Fruit fly (Drosophila melanogaster) whole organism, embryonic: Measurements from ENCODE around the gene Dnai2.
A peak's percentile ranks its signal among the peaks of the same experiment; 100 is the strongest.

Experiments
- Aef1 ChIP-seq: fragments of 200-800 bp; sonication (Bioruptor generic); IDR thresholded peaks from 3 replicates; pipeline ENCODE4 v1.3.6; 2022; ENCODE audit warnings: missing biosample characterization, missing genetic modification characterization
- Bgb ChIP-seq: fragments of 200-800 bp; sonication (Bioruptor generic); IDR thresholded peaks from 2 replicates; pipeline ENCODE4 v1.3.6; 2022; ENCODE audit warnings: missing biosample characterization, missing genetic modification characterization; ENCODE audit not compliant: partially characterized antibody
- CG11695 ChIP-seq: fragments of 200-800 bp; sonication (Bioruptor generic); IDR thresholded peaks from 3 replicates; pipeline ENCODE4 v1.3.6; 2022; ENCODE audit warnings: missing biosample characterization, missing genetic modification characterization
- CG12942 ChIP-seq: fragments of 200-800 bp; sonication (Bioruptor generic); optimal IDR thresholded peaks from 3 replicates; lab custom pipeline; 2016; ENCODE audit warnings: missing biosample characterization, missing genetic modification characterization
- CG14667 ChIP-seq: fragments of 200-800 bp; sonication (Bioruptor generic); IDR thresholded peaks from 2 replicates; pipeline ENCODE4 v1.3.6; 2022; ENCODE audit warnings: missing biosample characterization, missing genetic modification characterization
- CG16813 ChIP-seq: fragments of 200-800 bp; sonication (Bioruptor generic); IDR thresholded peaks from 3 replicates; pipeline ENCODE4 v1.3.6; 2022; ENCODE audit warnings: missing biosample characterization, missing genetic modification characterization; ENCODE audit not compliant: partially characterized antibody
- CG18476 ChIP-seq: fragments of 200-800 bp; sonication (Bioruptor generic); optimal IDR thresholded peaks from 2 replicates; lab custom pipeline; 2016; ENCODE audit warnings: missing biosample characterization, mild to moderate bottlenecking, missing genetic modification characterization
- CG30020 ChIP-seq: fragments of 200-800 bp; optimal IDR thresholded peaks from 2 replicates; lab custom pipeline; 2019; ENCODE audit warnings: missing biosample characterization, mild to moderate bottlenecking, missing genetic modification characterization, moderate library complexity
- CG30431 ChIP-seq: fragments of 200-800 bp; sonication (Bioruptor generic); optimal IDR thresholded peaks from 2 replicates; lab custom pipeline; 2017; ENCODE audit warnings: missing biosample characterization, missing genetic modification characterization
- CG4360 ChIP-seq: fragments of 200-800 bp; sonication (Bioruptor generic); IDR thresholded peaks from 2 replicates; pipeline ENCODE4 v1.3.6; 2022; ENCODE audit warnings: missing biosample characterization, missing genetic modification characterization
- CG43689 ChIP-seq: fragments of 200-800 bp; sonication (Bioruptor generic); IDR thresholded peaks from 2 replicates; pipeline ENCODE4 v1.3.6; 2022; ENCODE audit warnings: missing biosample characterization, missing genetic modification characterization
- CG4404 ChIP-seq: fragments of 200-800 bp; sonication (Bioruptor generic); IDR thresholded peaks from 2 replicates; pipeline ENCODE4 v1.3.6; 2022; ENCODE audit warnings: missing biosample characterization, missing genetic modification characterization
- CG6791 ChIP-seq: fragments of 200-800 bp; sonication (Bioruptor generic); IDR thresholded peaks from 3 replicates; pipeline ENCODE4 v1.3.6; 2022; ENCODE audit warnings: missing biosample characterization, missing genetic modification characterization; ENCODE audit not compliant: partially characterized antibody
- CG7556 ChIP-seq: fragments of 200-800 bp; sonication (Bioruptor generic); optimal IDR thresholded peaks from 2 replicates; lab custom pipeline; 2017; ENCODE audit warnings: missing biosample characterization, mild to moderate bottlenecking, missing genetic modification characterization
- CG7928 ChIP-seq: fragments of 200-800 bp; sonication (Bioruptor generic); optimal IDR thresholded peaks from 2 replicates; lab custom pipeline; 2017; ENCODE audit warnings: missing biosample characterization, mild to moderate bottlenecking, missing genetic modification characterization
- CG9797 ChIP-seq: fragments of 200-800 bp; sonication (Bioruptor generic); optimal IDR thresholded peaks from 3 replicates; lab custom pipeline; 2018; ENCODE audit warnings: missing biosample characterization, mild to moderate bottlenecking, missing genetic modification characterization
- CTCF ChIP-seq: fragments of 200-800 bp; sonication (Bioruptor generic); optimal IDR thresholded peaks from 2 replicates; lab custom pipeline; 2017; ENCODE audit warnings: missing biosample characterization, mild to moderate bottlenecking, missing genetic modification characterization, moderate library complexity
- D ChIP-seq, 2 experiments: fragments of 200-800 bp in 1 of 2; fragments of >200 bp in 1 of 2; sonication (Bioruptor generic) in 1 of 2; optimal IDR thresholded peaks; 2 replicates in 1 of 2; 3 replicates in 1 of 2; lab custom pipeline; 2017; ENCODE audit warnings: mild to moderate bottlenecking in 1 of 2, missing biosample characterization in 1 of 2, missing genetic modification characterization in 1 of 2, missing genetic modification reagents in 1 of 2
- D19A ChIP-seq: fragments of 200-800 bp; optimal IDR thresholded peaks from 3 replicates; lab custom pipeline; 2019; ENCODE audit warnings: missing biosample characterization, mild to moderate bottlenecking, missing genetic modification characterization, moderate library complexity
- D19B ChIP-seq: fragments of 200-800 bp; sonication (Bioruptor generic); optimal IDR thresholded peaks from 2 replicates; lab custom pipeline; 2017; ENCODE audit warnings: missing biosample characterization, mild to moderate bottlenecking, missing genetic modification characterization
- Doc2 ChIP-seq: fragments of 200-800 bp; sonication (Bioruptor generic); IDR thresholded peaks from 2 replicates; pipeline ENCODE4 v1.3.6; 2022; ENCODE audit warnings: missing biosample characterization, missing genetic modification characterization
- Ets65A ChIP-seq: fragments of 200-800 bp; sonication (Bioruptor generic); peaks from one replicate; lab custom pipeline; 2016; ENCODE audit warnings: missing biosample characterization, missing genetic modification characterization
- Gug ChIP-seq: fragments of 200-800 bp; sonication (Bioruptor generic); IDR thresholded peaks from 4 replicates; pipeline ENCODE4 v1.3.6; 2022; ENCODE audit warnings: missing biosample characterization, missing genetic modification characterization
- Hand ChIP-seq: fragments of 200-800 bp; sonication (Bioruptor generic); optimal IDR thresholded peaks from 2 replicates; lab custom pipeline; 2017; ENCODE audit warnings: mild to moderate bottlenecking, missing biosample characterization, missing genetic modification reagents, missing genetic modification characterization
- Jarid2 ChIP-seq: fragments of 200-800 bp; sonication (Bioruptor generic); optimal IDR thresholded peaks from 3 replicates; lab custom pipeline; 2017; ENCODE audit warnings: mild to moderate bottlenecking, missing biosample characterization, missing genetic modification reagents, missing genetic modification characterization
- MTF-1 ChIP-seq: fragments of 200-800 bp; sonication (Bioruptor generic); optimal IDR thresholded peaks from 2 replicates; lab custom pipeline; 2018; ENCODE audit warnings: missing biosample characterization, mild to moderate bottlenecking, missing genetic modification characterization, borderline replicate concordance
- NFAT ChIP-seq: fragments of 200-800 bp; sonication (Bioruptor generic); IDR thresholded peaks from 2 replicates; pipeline ENCODE4 v1.3.6; 2022; ENCODE audit warnings: missing biosample characterization, missing genetic modification characterization
- Oaz ChIP-seq: fragments of 200-800 bp; sonication (Bioruptor generic); IDR thresholded peaks from 2 replicates; pipeline ENCODE4 v1.3.6; 2022; ENCODE audit warnings: missing biosample characterization, missing genetic modification characterization
- Optix ChIP-seq: fragments of 200-800 bp; sonication (Bioruptor generic); IDR thresholded peaks from 3 replicates; pipeline ENCODE4 v1.3.6; 2022; ENCODE audit warnings: missing biosample characterization, missing genetic modification characterization
- Scr ChIP-seq: fragments of 200-800 bp; sonication (Bioruptor generic); IDR thresholded peaks from 2 replicates; pipeline ENCODE4 v1.3.6; 2022; ENCODE audit warnings: missing biosample characterization, missing genetic modification characterization; ENCODE audit not compliant: partially characterized antibody
- Side ChIP-seq: fragments of 200-800 bp; sonication (Bioruptor generic); optimal IDR thresholded peaks from 2 replicates; lab custom pipeline; 2016; ENCODE audit warnings: missing biosample characterization, missing genetic modification characterization
- Sin3A ChIP-seq: fragments of >200 bp; optimal IDR thresholded peaks from 2 replicates; lab custom pipeline; 2018
- chm ChIP-seq: fragments of 200-800 bp; sonication (Bioruptor generic); IDR thresholded peaks from 2 replicates; pipeline ENCODE4 v1.3.6; 2022; ENCODE audit warnings: missing biosample characterization, missing genetic modification characterization
- crol ChIP-seq: fragments of 200-800 bp; sonication (Bioruptor generic); IDR thresholded peaks from 2 replicates; pipeline ENCODE4 v1.3.6; 2022; ENCODE audit warnings: missing biosample characterization, missing genetic modification characterization
- da ChIP-seq: fragments of 200-800 bp; sonication (Bioruptor generic); optimal IDR thresholded peaks from 2 replicates; lab custom pipeline; 2016; ENCODE audit warnings: missing biosample characterization, missing genetic modification characterization
- dan ChIP-seq: fragments of 200-800 bp; sonication (Bioruptor generic); IDR thresholded peaks from 2 replicates; pipeline ENCODE4 v1.3.6; 2022; ENCODE audit warnings: missing biosample characterization, missing genetic modification characterization
- dmrt99B ChIP-seq: fragments of 200-800 bp; sonication (Bioruptor generic); optimal IDR thresholded peaks from 2 replicates; lab custom pipeline; 2018; ENCODE audit warnings: missing biosample characterization, mild to moderate bottlenecking, missing genetic modification characterization, moderate library complexity
- fd3F ChIP-seq: fragments of 200-800 bp; sonication (Bioruptor generic); optimal IDR thresholded peaks from 2 replicates; lab custom pipeline; 2018; ENCODE audit warnings: missing biosample characterization, mild to moderate bottlenecking, missing genetic modification characterization, moderate library complexity
- fru ChIP-seq: fragments of >200 bp; optimal IDR thresholded peaks from 2 replicates; lab custom pipeline; 2017
- ftz-f1 ChIP-seq: fragments of 200-800 bp; sonication (Bioruptor generic); optimal IDR thresholded peaks from 2 replicates; lab custom pipeline; 2016; ENCODE audit warnings: missing biosample characterization, missing genetic modification characterization
- ham ChIP-seq: fragments of 200-800 bp; sonication (Bioruptor generic); IDR thresholded peaks from 2 replicates; pipeline ENCODE4 v1.3.6; 2022; ENCODE audit warnings: missing biosample characterization, missing genetic modification characterization
- hth ChIP-seq: fragments of >200 bp; optimal IDR thresholded peaks from 2 replicates; lab custom pipeline; 2017; ENCODE audit warnings: inconsistent platforms
- jigr1 ChIP-seq: fragments of 200-800 bp; sonication (Bioruptor generic); IDR thresholded peaks from 3 replicates; pipeline ENCODE4 v1.3.6; 2022; ENCODE audit warnings: missing biosample characterization, missing genetic modification characterization
- lola ChIP-seq, 3 experiments: fragments of >200 bp in 2 of 3; fragments of 200-800 bp in 1 of 3; sonication (Bioruptor generic) in 1 of 3; optimal IDR thresholded peaks; 2 replicates each; lab custom pipeline; 2017 to 2019; ENCODE audit warnings: missing biosample characterization in 3 of 3, missing genetic modification characterization in 3 of 3, mild to moderate bottlenecking in 1 of 3, moderate library complexity in 1 of 3
- lov ChIP-seq, 2 experiments: fragments of 200-800 bp in 1 of 2; fragments of >200 bp in 1 of 2; sonication (Bioruptor generic) in 1 of 2; IDR thresholded peaks in 1 of 2; optimal IDR thresholded peaks in 1 of 2; 2 replicates in 1 of 2; 3 replicates in 1 of 2; pipeline versions ENCODE4 v1.3.6 to Lab custom; 2017 to 2022; ENCODE audit warnings: missing biosample characterization in 1 of 2, missing genetic modification characterization in 1 of 2
- repo ChIP-seq: fragments of 200-800 bp; sonication (Bioruptor generic); optimal IDR thresholded peaks from 2 replicates; lab custom pipeline; 2016; ENCODE audit warnings: missing biosample characterization, missing genetic modification characterization
- sc ChIP-seq, 3 experiments: fragments of >200 bp in 2 of 3; fragments of 200-800 bp in 1 of 3; sonication (Bioruptor generic) in 1 of 3; optimal IDR thresholded peaks; 2 replicates in 2 of 3; 3 replicates in 1 of 3; lab custom pipeline; 2017; ENCODE audit warnings: mild to moderate bottlenecking in 1 of 3, missing biosample characterization in 1 of 3, missing genetic modification characterization in 1 of 3, missing genetic modification reagents in 1 of 3
- ssp ChIP-seq: fragments of 200-800 bp; sonication (Bioruptor generic); IDR thresholded peaks from 2 replicates; pipeline ENCODE4 v1.3.6; 2022; ENCODE audit warnings: missing biosample characterization, missing genetic modification characterization
- tap ChIP-seq: fragments of 200-800 bp; optimal IDR thresholded peaks from 3 replicates; lab custom pipeline; 2019; ENCODE audit warnings: missing biosample characterization, mild to moderate bottlenecking, missing genetic modification characterization, moderate library complexity
- wdn ChIP-seq: fragments of 200-800 bp; sonication (Bioruptor generic); IDR thresholded peaks from 2 replicates; pipeline ENCODE4 v1.3.6; 2022; ENCODE audit warnings: missing biosample characterization, missing genetic modification characterization

The Dnai2 gene

DNA sequence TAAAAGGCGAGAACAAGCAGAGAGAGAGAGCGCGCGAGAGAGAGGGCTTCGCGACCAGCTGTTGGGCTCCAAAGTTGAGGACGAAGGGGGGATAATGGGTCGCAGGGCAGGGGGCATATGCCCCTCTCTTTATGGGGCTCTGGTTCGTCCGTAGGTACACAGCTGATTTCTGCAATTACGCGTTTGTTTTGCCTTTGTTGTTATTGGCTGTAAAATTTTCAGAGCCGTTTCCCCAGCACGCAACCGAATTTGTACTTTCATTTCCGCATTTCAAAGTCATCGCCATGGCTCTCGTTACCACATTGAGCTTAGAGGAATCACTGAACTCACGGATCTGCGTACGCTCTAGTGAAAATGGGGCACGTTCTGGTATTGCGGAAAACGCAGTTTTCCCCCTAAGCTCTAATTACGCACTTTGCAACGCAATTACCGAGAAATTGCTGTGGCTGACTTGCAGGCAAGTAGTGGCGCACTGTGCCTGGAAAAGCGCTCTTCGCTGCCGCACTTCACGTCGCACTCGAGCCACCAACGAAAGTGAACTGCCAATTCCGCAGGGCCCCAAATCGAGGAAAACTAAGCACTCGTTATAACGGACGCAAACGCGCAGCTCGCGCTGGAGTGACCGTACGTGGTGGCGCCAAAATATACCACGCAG is 9.0 kb upstream of the Dnai2 start, which contains the start of gene CG11658 (continued):
- TF ChIP-seq CG30431 (no peak), CG11695 (GFP tag; lab: Robert Waterston, UW) (0 out of 3 replicates have a peak, but pooled peaks have one; percentile 13), Sin3A (lab: Kevin White, UChicago) (no peak), MTF-1 (GFP tag; lab: Kevin White, UChicago) (no peak), dmrt99B (tag; lab: Kevin White, UChicago) (no peak), jigr1 (GFP tag; lab: Robert Waterston, UW) (no peak), tap (tag; lab: Kevin White, UChicago) (no peak), CG18476 (GFP tag; lab: Kevin White, UChicago) (no peak), CG14667 (GFP tag; lab: Robert Waterston, UW) (no peak), crol (GFP tag; lab: Robert Waterston, UW) (peak; percentile 100), CG16813 (GFP tag; lab: Robert Waterston, UW) (no peak), lola (GFP tag; optimal IDR thresholded peaks at IDR 0.05; lab: Kevin White, UChicago) (no peak), Bgb (GFP tag; lab: Robert Waterston, UW) (peak; percentile 26), Hand (GFP tag; lab: Kevin White, UChicago) (peak; percentile 44), D19B (GFP tag; lab: Kevin White, UChicago) (no peak), fru (lab: Kevin White, UChicago) (no peak), ham (no peak), Ets65A (GFP tag; lab: Kevin White, UChicago) (no peak), chm (GFP tag; lab: Robert Waterston, UW) (peak; percentile 31), NFAT (peak; percentile 42), CTCF (GFP tag; lab: Kevin White, UChicago) (peak; percentile 14), Oaz (GFP tag; lab: Robert Waterston, UW) (no peak), CG9797 (GFP tag; lab: Kevin White, UChicago) (no peak), Doc2 (GFP tag; lab: Robert Waterston, UW) (no peak), CG4404 (GFP tag; lab: Robert Waterston, UW) (no peak), hth (no peak), CG7556 (GFP tag; lab: Kevin White, UChicago) (peak; percentile 13), ftz-f1 (GFP tag; lab: Kevin White, UChicago) (no peak), Scr (GFP tag; lab: Robert Waterston, UW) (no peak), wdn (GFP tag; lab: Robert Waterston, UW) (no peak), repo (GFP tag; lab: Kevin White, UChicago) (no peak), da (no peak), CG43689 (GFP tag; lab: Robert Waterston, UW) (no peak), D (optimal IDR thresholded peaks at IDR 0.05; lab: Kevin White, UChicago) (no peak), D (GFP tag; optimal IDR thresholded peaks at IDR 0.05; lab: Kevin White, UChicago) (no peak), fd3F (no peak), D19A (no peak), Optix (0 out of 3 replicates have a peak, but pooled peaks have one; percentile 24), Side (GFP tag; lab: Kevin White, UChicago) (no peak), CG30020 (tag; lab: Kevin White, UChicago) (no peak), Jarid2 (peak; percentile 82), dan (GFP tag; lab: Robert Waterston, UW) (no peak), CG7928 (GFP tag; lab: Kevin White, UChicago) (no peak), Gug (GFP tag; lab: Robert Waterston, UW) (peak; percentile 36; the same call in 3 of the 4 replicates), lov (optimal IDR thresholded peaks at IDR 0.05; lab: Kevin White, UChicago) (no peak), lov (GFP tag; IDR thresholded peaks at IDR 0.05; lab: Robert Waterston, UW) (no peak), ssp (no peak), CG4360 (no peak), sc (optimal IDR thresholded peaks at IDR 0.05; lab: Kevin White, UChicago) (no peak), sc (GFP tag; optimal IDR thresholded peaks at IDR 0.05; lab: Kevin White, UChicago) (no peak), CG12942 (GFP tag; lab: Kevin White, UChicago) (no peak), Aef1 (GFP tag; lab: Robert Waterston, UW) (no peak), CG6791 (no peak)
